Worm (Caenorhabditis elegans): Measurements from ENCODE around the gene F45H10.5.

Gene F45H10.5

DNA sequence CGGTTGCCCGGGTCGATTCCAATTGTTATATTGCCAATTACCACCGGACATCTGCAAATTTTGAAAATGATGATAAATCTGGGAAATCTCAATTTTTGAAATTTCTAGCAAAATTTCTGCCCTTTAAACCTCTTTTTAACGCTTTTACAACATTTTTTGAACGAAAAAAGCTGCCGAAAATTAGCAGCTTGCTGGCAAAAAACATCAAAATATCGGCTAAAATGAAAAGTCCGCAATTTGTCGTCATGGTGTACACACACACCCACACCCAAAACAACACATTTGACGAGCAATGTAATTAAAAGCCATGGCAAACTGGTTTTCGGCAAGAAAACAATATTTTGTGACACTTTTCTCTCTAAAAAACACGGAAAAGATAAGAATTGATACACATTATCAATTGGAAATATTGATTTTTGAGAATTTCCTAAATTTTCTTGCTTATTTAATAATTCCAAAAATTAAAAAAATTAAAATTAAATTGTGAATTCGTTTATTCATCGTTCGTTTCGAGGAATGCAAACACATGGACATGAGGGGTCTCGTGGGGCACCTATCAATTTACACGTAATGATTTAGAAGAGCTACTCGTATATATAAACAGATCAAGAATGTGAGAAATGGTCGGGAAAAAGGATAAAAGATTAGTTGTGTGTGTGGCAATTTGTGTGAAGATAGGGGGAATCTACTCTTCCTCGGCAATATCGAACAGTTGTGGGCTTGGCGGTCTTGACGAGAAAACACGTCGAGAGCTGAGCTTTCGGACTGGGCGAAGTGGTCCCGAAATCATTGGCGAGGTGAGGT, 40.9 kb upstream of the F45H10.5 start, which contains the start of gene pqn-27 (continued):
- TF ChIP-seq lsy-2 (tag; optimal IDR thresholded peaks at IDR 0.05), result peak; percentile 73 to 79
- TF ChIP-seq nhr-12 (tag; optimal IDR thresholded peaks at IDR 0.05), result peak; percentile 10
- TF ChIP-seq grh-1 (GFP tag; IDR thresholded peaks at IDR 0.05), result peak; percentile 89
- peak; percentile 10 for TF ChIP-seq aly-2 (tag; optimal IDR thresholded peaks at IDR 0.05)
- TF ChIP-seq lin-13 (GFP tag; optimal IDR thresholded peaks at IDR 0.05), result peak; percentile 44
- TF ChIP-seq nhr-19 (GFP tag; conservative IDR thresholded peaks at IDR 0.05), result peak; percentile 89
- TF ChIP-seq lin-35 (GFP tag; optimal IDR thresholded peaks at IDR 0.05), result peak; percentile 39 to 70
- no peak for TF ChIP-seq hlh-17 (GFP tag; optimal IDR thresholded peaks at IDR 0.05; ENCODE audit: borderline replicate concordance)
- TF ChIP-seq ceh-82 (tag; optimal IDR thresholded peaks at IDR 0.05), result peak in 2 of 3 experiments; percentile 20 to 37
- no peak for TF ChIP-seq zag-1 (tag; optimal IDR thresholded peaks at IDR 0.05)
- TF ChIP-seq unc-130 (tag; optimal IDR thresholded peaks at IDR 0.05), result peak; percentile 33
- peak; percentile 76 for TF ChIP-seq lin-14 (GFP tag; optimal IDR thresholded peaks at IDR 0.05)
- peak; percentile 94 for TF ChIP-seq F16B12.6 (tag; optimal IDR thresholded peaks at IDR 0.05)
- peak; percentile 56 for TF ChIP-seq elt-2 (tag; optimal IDR thresholded peaks at IDR 0.05)
- no peak for TF ChIP-seq mef-2 (tag; optimal IDR thresholded peaks at IDR 0.05)
- TF ChIP-seq dpl-1 (GFP tag; optimal IDR thresholded peaks at IDR 0.05), result peak; percentile 53 to 58 (median 56)
- peak; percentile 89 for TF ChIP-seq nhr-85 (tag)
- TF ChIP-seq ama-1 (optimal IDR thresholded peaks at IDR 0.05), result peak; percentile 96
- TF ChIP-seq lir-3 (tag; optimal IDR thresholded peaks at IDR 0.05; ENCODE audit: poor library complexity), result no peak
- 0 out of 2 replicates have a peak, but pooled peaks have one; percentile 4 for TF ChIP-seq isw-1 (GFP tag; IDR thresholded peaks at IDR 0.05)
- peak; percentile 74 for TF ChIP-seq nhr-47 (tag; optimal IDR thresholded peaks at IDR 0.05)
- TF ChIP-seq irx-1 (tag; optimal IDR thresholded peaks at IDR 0.05), result peak; percentile 69
- peak; percentile 69 to 71 for TF ChIP-seq efl-1 (optimal IDR thresholded peaks at IDR 0.05)
- TF ChIP-seq efl-1 (GFP tag; optimal IDR thresholded peaks at IDR 0.05 in 1 of 2), result peak; percentile 58 to 96
- no peak for TF ChIP-seq nhr-77 (tag; optimal IDR thresholded peaks at IDR 0.05)
- no peak for TF ChIP-seq unc-62 (GFP tag; optimal IDR thresholded peaks at IDR 0.05)
- no peak for TF ChIP-seq ets-5 (GFP tag; IDR thresholded peaks at IDR 0.05)
- peak; percentile 60 for TF ChIP-seq xbp-1 (tag; optimal IDR thresholded peaks at IDR 0.05)
- TF ChIP-seq swsn-7 (tag; optimal IDR thresholded peaks at IDR 0.05), result peak; percentile 63

DNA sequence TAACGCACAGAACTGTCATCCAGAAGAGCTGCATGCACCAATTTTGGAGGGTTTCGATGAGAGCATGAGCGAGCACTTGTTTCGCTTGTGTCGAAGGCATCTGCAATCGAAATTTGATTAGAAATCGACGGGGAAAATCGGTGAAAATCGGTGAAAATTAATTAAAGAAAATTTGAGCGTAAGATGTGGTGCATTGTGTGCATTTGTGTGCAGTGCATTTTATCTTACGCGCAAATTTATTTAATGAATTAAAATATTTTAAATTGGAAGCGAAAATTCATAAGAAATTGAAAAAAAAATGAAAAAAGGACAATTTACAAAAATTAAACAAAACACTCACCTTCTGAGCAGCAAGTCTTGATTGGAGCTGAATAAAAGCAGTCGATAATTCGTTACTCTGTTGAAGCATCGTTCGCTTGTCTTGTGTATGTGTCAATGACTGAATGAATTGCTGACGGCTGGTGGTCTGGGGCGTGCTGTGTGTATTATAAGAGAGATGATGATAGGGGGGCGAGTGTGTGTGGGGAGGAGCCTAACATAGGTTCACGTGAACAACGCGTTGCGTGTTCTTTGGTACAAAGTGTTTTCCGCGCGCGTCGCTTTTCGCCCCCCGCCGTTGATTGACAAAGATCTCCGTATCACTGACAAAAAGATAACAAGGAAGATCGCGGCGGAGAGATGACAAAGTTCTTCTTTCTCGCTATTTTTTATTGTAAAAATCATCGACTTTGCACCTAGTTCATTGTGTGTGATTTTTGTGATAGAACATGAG, 39.9 kb upstream of the F45H10.5 start:
- TF ChIP-seq rnt-1 (tag; optimal IDR thresholded peaks at IDR 0.05) (peak; percentile 85), pqm-1 (tag; optimal IDR thresholded peaks at IDR 0.05) (peak; percentile 51), nhr-19 (GFP tag; conservative IDR thresholded peaks at IDR 0.05) (peak; percentile 99), hpl-2 (GFP tag; optimal IDR thresholded peaks at IDR 0.05) (no peak), ceh-88 (GFP tag; IDR thresholded peaks at IDR 0.05) (peak; percentile 59; the same call in 1 of the 2 replicates), snu-23 (GFP tag; optimal IDR thresholded peaks at IDR 0.05) (peak; percentile 89), aha-1 (tag; optimal IDR thresholded peaks at IDR 0.05) (no peak), sox-4 (tag; optimal IDR thresholded peaks at IDR 0.05) (peak; percentile 40), dpl-1 (GFP tag; optimal IDR thresholded peaks at IDR 0.05) (peak; percentile 10 to 45 (median 30)), hlh-17 (GFP tag; optimal IDR thresholded peaks at IDR 0.05; ENCODE audit: borderline replicate concordance) (no peak), ceh-90 (tag; optimal IDR thresholded peaks at IDR 0.05) (no peak), ztf-11 (tag; optimal IDR thresholded peaks at IDR 0.05) (no peak), lin-39 (tag; optimal IDR thresholded peaks at IDR 0.05) (no peak), nhr-90 (tag; optimal IDR thresholded peaks at IDR 0.05; ENCODE audit: poor library complexity) (peak; percentile 71), tlp-1 (tag; optimal IDR thresholded peaks at IDR 0.05) (no peak), jun-1 (tag; optimal IDR thresholded peaks at IDR 0.05) (peak; percentile 62), C04F5.9 (tag; optimal IDR thresholded peaks at IDR 0.05) (peak; percentile 13), efl-1 (optimal IDR thresholded peaks at IDR 0.05) (peak; percentile 9 to 37), efl-1 (GFP tag; optimal IDR thresholded peaks at IDR 0.05 in 1 of 2) (peak; percentile 3 to 87), nhr-47 (tag; optimal IDR thresholded peaks at IDR 0.05) (peak; percentile 71), nhr-71 (tag; optimal IDR thresholded peaks at IDR 0.05) (peak; percentile 92), lin-35 (GFP tag; optimal IDR thresholded peaks at IDR 0.05) (peak; percentile 39 to 65), egl-13 (tag; optimal IDR thresholded peaks at IDR 0.05) (no peak), zag-1 (tag; optimal IDR thresholded peaks at IDR 0.05) (no peak), alr-1 (tag; optimal IDR thresholded peaks at IDR 0.05; ENCODE audit: borderline replicate concordance) (no peak), nhr-28 (tag; optimal IDR thresholded peaks at IDR 0.05) (no peak), nhr-85 (tag) (peak; percentile 95), tbx-2 (tag; optimal IDR thresholded peaks at IDR 0.05) (peak; percentile 81)
